Fruit fly (Drosophila melanogaster) whole organism, prepupa: ENCODE data around the gene CG32720.

Source experiments
- Blimp-1 ChIP-seq: fragments of 200-800 bp; sonication (Bioruptor generic); optimal IDR thresholded peaks from 3 replicates; lab custom pipeline; 2017; ENCODE audit warnings: missing biosample characterization, missing genetic modification characterization, mild to moderate bottlenecking, moderate library complexity, missing genetic modification reagents
- CG10631 ChIP-seq: fragments of 200-800 bp; sonication (Bioruptor generic); optimal IDR thresholded peaks from 2 replicates; lab custom pipeline; 2016; ENCODE audit warnings: missing biosample characterization, missing genetic modification characterization
- CG10669 ChIP-seq: fragments of 200-800 bp; sonication (Bioruptor generic); optimal IDR thresholded peaks from 3 replicates; lab custom pipeline; 2018; ENCODE audit warnings: missing biosample characterization, mild to moderate bottlenecking, missing genetic modification characterization, moderate library complexity
- CG11294 ChIP-seq: fragments of 200-800 bp; sonication (Bioruptor generic); IDR thresholded peaks from 2 replicates; pipeline ENCODE4 v1.3.6; 2022; ENCODE audit warnings: missing biosample characterization, missing genetic modification characterization
- CG15336 ChIP-seq: fragments of 200-800 bp; sonication (Bioruptor generic); IDR thresholded peaks from 2 replicates; pipeline ENCODE4 v1.3.6; 2022; ENCODE audit warnings: missing biosample characterization, missing genetic modification characterization
- CG1621 ChIP-seq: fragments of 200-800 bp; sonication (Bioruptor generic); optimal IDR thresholded peaks from 3 replicates; lab custom pipeline; 2018; ENCODE audit warnings: missing biosample characterization, mild to moderate bottlenecking, missing genetic modification characterization
- CG16779 ChIP-seq: fragments of 200-800 bp; sonication (Bioruptor generic); optimal IDR thresholded peaks from 3 replicates; lab custom pipeline; 2017; ENCODE audit warnings: missing biosample characterization, mild to moderate bottlenecking, missing genetic modification characterization
- CG3032 ChIP-seq: fragments of 200-800 bp; optimal IDR thresholded peaks from 2 replicates; lab custom pipeline; 2019; ENCODE audit warnings: missing biosample characterization, mild to moderate bottlenecking, missing genetic modification characterization, moderate library complexity
- CG31627 ChIP-seq: fragments of 200-800 bp; sonication (Bioruptor generic); optimal IDR thresholded peaks from 3 replicates; lab custom pipeline; 2016; ENCODE audit warnings: missing biosample characterization, missing genetic modification characterization
- CG32006 ChIP-seq: fragments of 200-800 bp; sonication (Bioruptor generic); optimal IDR thresholded peaks from 3 replicates; lab custom pipeline; 2017; ENCODE audit warnings: missing biosample characterization, mild to moderate bottlenecking, missing genetic modification characterization
- CG34406 ChIP-seq: fragments of 200-800 bp; sonication (Bioruptor generic); optimal IDR thresholded peaks from 3 replicates; lab custom pipeline; 2016; ENCODE audit warnings: missing biosample characterization, missing genetic modification characterization
- CG3919 ChIP-seq: fragments of 200-800 bp; sonication (Bioruptor generic); optimal IDR thresholded peaks from 3 replicates; lab custom pipeline; 2016; ENCODE audit warnings: missing biosample characterization, missing genetic modification characterization
- CG4318 ChIP-seq: fragments of 200-800 bp; sonication (Bioruptor generic); optimal IDR thresholded peaks from 3 replicates; lab custom pipeline; 2017; ENCODE audit warnings: missing biosample characterization, mild to moderate bottlenecking, missing genetic modification characterization
- CG6163 ChIP-seq: fragments of 200-800 bp; sonication (Bioruptor generic); IDR thresholded peaks from 3 replicates; pipeline ENCODE4 v1.3.6; 2022; ENCODE audit warnings: missing biosample characterization, missing genetic modification characterization
- CG6276 ChIP-seq: fragments of 200-800 bp; sonication (Bioruptor generic); optimal IDR thresholded peaks from 2 replicates; lab custom pipeline; 2017; ENCODE audit warnings: missing biosample characterization, mild to moderate bottlenecking, missing genetic modification characterization
- CG6808 ChIP-seq: fragments of 200-800 bp; sonication (Bioruptor generic); optimal IDR thresholded peaks from 3 replicates; lab custom pipeline; 2017; ENCODE audit warnings: missing biosample characterization, missing genetic modification characterization, mild to moderate bottlenecking, moderate library complexity, missing genetic modification reagents
- CG6854 ChIP-seq: fragments of 200-800 bp; sonication (Bioruptor generic); optimal IDR thresholded peaks from 2 replicates; lab custom pipeline; 2017; ENCODE audit warnings: missing biosample characterization, mild to moderate bottlenecking, missing genetic modification characterization
- CG7368 ChIP-seq: fragments of 200-800 bp; sonication (Bioruptor generic); optimal IDR thresholded peaks from 3 replicates; lab custom pipeline; 2016; ENCODE audit warnings: missing biosample characterization, missing genetic modification characterization
- CG8119 ChIP-seq: fragments of 200-800 bp; sonication (Bioruptor generic); IDR thresholded peaks from 3 replicates; pipeline ENCODE4 v1.3.6; 2022; ENCODE audit warnings: missing biosample characterization, missing genetic modification characterization
- CG8319 ChIP-seq: fragments of 200-800 bp; sonication (Bioruptor generic); optimal IDR thresholded peaks from 3 replicates; lab custom pipeline; 2016; ENCODE audit warnings: missing biosample characterization, missing genetic modification characterization
- CG8632 ChIP-seq: fragments of 200-800 bp; sonication (Bioruptor generic); optimal IDR thresholded peaks from 3 replicates; lab custom pipeline; 2016; ENCODE audit warnings: missing biosample characterization, missing genetic modification characterization
- CG9139 ChIP-seq: fragments of 200-800 bp; sonication (Bioruptor generic); optimal IDR thresholded peaks from 3 replicates; lab custom pipeline; 2017; ENCODE audit warnings: missing biosample characterization, mild to moderate bottlenecking, missing genetic modification characterization
- Eip75B ChIP-seq: fragments of 200-800 bp; sonication (Bioruptor generic); optimal IDR thresholded peaks from 3 replicates; lab custom pipeline; 2016; ENCODE audit warnings: missing biosample characterization, missing genetic modification characterization
- Eip78C ChIP-seq: fragments of 200-800 bp; sonication (Bioruptor generic); peaks from one replicate; lab custom pipeline; 2016; ENCODE audit warnings: missing biosample characterization, missing genetic modification characterization
- Eip93F ChIP-seq: fragments of 200-800 bp; sonication (Bioruptor generic); optimal IDR thresholded peaks from 2 replicates; lab custom pipeline; 2016; ENCODE audit warnings: missing biosample characterization, mild to moderate bottlenecking, missing genetic modification characterization
- Ets21C ChIP-seq: fragments of 200-800 bp; sonication (Bioruptor generic); optimal IDR thresholded peaks from 3 replicates; lab custom pipeline; 2016; ENCODE audit warnings: missing biosample characterization, missing genetic modification characterization
- Gug ChIP-seq: fragments of 200-800 bp; sonication (Bioruptor generic); IDR thresholded peaks from 2 replicates; pipeline ENCODE4 v1.3.6; 2022; ENCODE audit warnings: missing biosample characterization, missing genetic modification characterization
- Hr39 ChIP-seq: fragments of 200-800 bp; sonication (Bioruptor generic); optimal IDR thresholded peaks from 2 replicates; lab custom pipeline; 2016; ENCODE audit warnings: missing biosample characterization, missing genetic modification characterization
- Hr4 ChIP-seq: fragments of 200-800 bp; sonication (Bioruptor generic); optimal IDR thresholded peaks from 3 replicates; lab custom pipeline; 2016; ENCODE audit warnings: missing biosample characterization, missing genetic modification characterization
- Lpt ChIP-seq: fragments of 200-800 bp; sonication (Bioruptor generic); optimal IDR thresholded peaks from 3 replicates; lab custom pipeline; 2016; ENCODE audit warnings: missing biosample characterization, missing genetic modification characterization
- Smox ChIP-seq: fragments of 200-800 bp; sonication (Bioruptor generic); optimal IDR thresholded peaks from 3 replicates; lab custom pipeline; 2016; ENCODE audit warnings: missing biosample characterization, missing genetic modification characterization
- Sox102F ChIP-seq: fragments of 200-800 bp; sonication (Bioruptor generic); optimal IDR thresholded peaks from 2 replicates; lab custom pipeline; 2016; ENCODE audit warnings: missing biosample characterization, mild to moderate bottlenecking, missing genetic modification characterization
- Sox14 ChIP-seq: fragments of 200-800 bp; sonication (Bioruptor generic); optimal IDR thresholded peaks from 3 replicates; lab custom pipeline; 2016; ENCODE audit warnings: missing biosample characterization, missing genetic modification characterization
- Sox15 ChIP-seq: fragments of 200-800 bp; sonication (Bioruptor generic); optimal IDR thresholded peaks from 3 replicates; lab custom pipeline; 2016; ENCODE audit warnings: missing biosample characterization, missing genetic modification characterization
- cyc ChIP-seq: fragments of 200-800 bp; sonication (Bioruptor generic); optimal IDR thresholded peaks from 3 replicates; lab custom pipeline; 2016; ENCODE audit warnings: missing biosample characterization, missing genetic modification characterization
- dac ChIP-seq: fragments of 200-800 bp; sonication (Bioruptor generic); optimal IDR thresholded peaks from 2 replicates; lab custom pipeline; 2017; ENCODE audit warnings: missing biosample characterization, mild to moderate bottlenecking, missing genetic modification characterization
- dsx ChIP-seq: fragments of 200-800 bp; optimal IDR thresholded peaks from 3 replicates; lab custom pipeline; 2019; ENCODE audit warnings: missing biosample characterization, mild to moderate bottlenecking, missing genetic modification characterization, moderate library complexity; ENCODE audit not compliant: poor library complexity, severe bottlenecking
- eg ChIP-seq: fragments of 200-800 bp; sonication (Bioruptor generic); IDR thresholded peaks from 3 replicates; pipeline ENCODE4 v1.3.6; 2022; ENCODE audit warnings: missing biosample characterization, missing genetic modification characterization
- esn ChIP-seq: fragments of 200-800 bp; sonication (Bioruptor generic); optimal IDR thresholded peaks from 2 replicates; lab custom pipeline; 2016; ENCODE audit warnings: missing biosample characterization, mild to moderate bottlenecking, missing genetic modification characterization, moderate library complexity
- fd59A ChIP-seq: fragments of 200-800 bp; sonication (Bioruptor generic); optimal IDR thresholded peaks from 2 replicates; lab custom pipeline; 2017; ENCODE audit warnings: missing biosample characterization, mild to moderate bottlenecking, missing genetic modification characterization, missing genetic modification reagents
- fd85E ChIP-seq: fragments of 200-800 bp; sonication (Bioruptor generic); optimal IDR thresholded peaks from 3 replicates; lab custom pipeline; 2016; ENCODE audit warnings: missing biosample characterization, missing genetic modification characterization
- fkh ChIP-seq: fragments of 200-800 bp; sonication (Bioruptor generic); optimal IDR thresholded peaks from 3 replicates; lab custom pipeline; 2017; ENCODE audit warnings: missing biosample characterization, mild to moderate bottlenecking, missing genetic modification characterization, moderate library complexity
- lz ChIP-seq: fragments of 200-800 bp; sonication (Bioruptor generic); optimal IDR thresholded peaks from 3 replicates; lab custom pipeline; 2016; ENCODE audit warnings: missing biosample characterization, missing genetic modification characterization
- net ChIP-seq: fragments of 200-800 bp; sonication (Bioruptor generic); optimal IDR thresholded peaks from 3 replicates; lab custom pipeline; 2016; ENCODE audit warnings: missing biosample characterization, missing genetic modification characterization
- pdm3 ChIP-seq: fragments of 200-800 bp; sonication (Bioruptor generic); optimal IDR thresholded peaks from 3 replicates; lab custom pipeline; 2016; ENCODE audit warnings: missing biosample characterization, missing genetic modification characterization
- salr ChIP-seq, 2 experiments: fragments of 200-800 bp; sonication (Bioruptor generic); optimal IDR thresholded peaks; 3 replicates each; lab custom pipeline; 2016 to 2018; ENCODE audit warnings: missing biosample characterization in 2 of 2, missing genetic modification characterization in 2 of 2, mild to moderate bottlenecking in 1 of 2
- ss ChIP-seq, 2 experiments: fragments of 200-800 bp; sonication (Bioruptor generic); optimal IDR thresholded peaks; 2 replicates in 1 of 2; 3 replicates in 1 of 2; lab custom pipeline; 2017 to 2018; ENCODE audit warnings: mild to moderate bottlenecking in 2 of 2, missing biosample characterization in 2 of 2, missing genetic modification characterization in 2 of 2, moderate library complexity in 1 of 2
- svp ChIP-seq: fragments of 200-800 bp; sonication (Bioruptor generic); peaks from one replicate; lab custom pipeline; 2016; ENCODE audit warnings: missing biosample characterization, missing genetic modification characterization
- vri ChIP-seq: fragments of 200-800 bp; sonication (Bioruptor generic); optimal IDR thresholded peaks from 3 replicates; lab custom pipeline; 2016; ENCODE audit warnings: missing biosample characterization, mild to moderate bottlenecking, missing genetic modification characterization

CG32720 gene

DNA sequence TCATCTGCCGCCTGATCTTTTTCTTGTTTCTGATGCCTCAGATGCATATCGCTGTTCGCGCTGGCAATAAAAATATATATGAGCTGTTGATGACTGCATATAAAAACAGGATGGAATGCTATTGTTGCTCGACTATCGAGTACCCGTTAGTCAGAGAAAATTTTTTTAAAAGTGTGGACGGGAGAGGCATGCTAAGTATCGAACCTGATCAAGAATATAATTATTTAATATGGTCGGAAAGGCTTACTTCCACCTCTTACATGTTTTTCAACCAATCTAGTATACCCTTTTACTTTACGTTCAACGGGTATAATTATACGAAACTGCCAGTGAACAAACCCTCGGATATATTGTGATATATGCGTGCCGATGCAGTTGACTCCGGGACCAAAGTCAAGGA lies 1.1 kb upstream of the CG32720 start (continued):
- peak; percentile 88 for TF ChIP-seq Eip78C
- peak; percentile 36 for TF ChIP-seq Eip75B (GFP tag; lab: Kevin White, UChicago)
- peak; percentile 26 for TF ChIP-seq Sox15 (GFP tag; lab: Kevin White, UChicago)
- peak; percentile 79 for TF ChIP-seq svp (GFP tag; lab: Kevin White, UChicago)
- no peak for TF ChIP-seq CG8119
- no peak for TF ChIP-seq CG32006 (GFP tag; lab: Kevin White, UChicago)
- TF ChIP-seq CG15336 (GFP tag; lab: Robert Waterston, UW): no peak
- peak; percentile 57; the same call in 2 of the 3 replicates for TF ChIP-seq CG6163 (GFP tag; lab: Robert Waterston, UW)
- TF ChIP-seq, all 60 proteins: peak for 40

- TF ChIP-seq Hr4 (GFP tag; lab: Kevin White, UChicago) (peak; percentile 1), Sox102F (GFP tag; lab: Kevin White, UChicago) (peak; percentile 56), Smox (GFP tag; lab: Kevin White, UChicago) (peak; percentile 46), svp (GFP tag; lab: Kevin White, UChicago) (peak; percentile 79), lz (GFP tag; lab: Kevin White, UChicago) (peak; percentile 28), fkh (GFP tag; lab: Kevin White, UChicago) (no peak), CG6808 (peak; percentile 73), CG16779 (tag; lab: Kevin White, UChicago) (peak; percentile 25), esn (GFP tag; lab: Kevin White, UChicago) (peak; percentile 68), cyc (GFP tag; lab: Kevin White, UChicago) (peak; percentile 44), Hr39 (GFP tag; lab: Kevin White, UChicago) (peak; percentile 25), pdm3 (GFP tag; lab: Kevin White, UChicago) (peak; percentile 46), CG11294 (GFP tag; lab: Robert Waterston, UW) (no peak), CG4318 (no peak), CG10631 (peak; percentile 59), fd59A (peak; percentile 69), Lpt (GFP tag; lab: Kevin White, UChicago) (no peak), Blimp-1 (GFP tag; lab: Kevin White, UChicago) (peak; percentile 6), CG3919 (GFP tag; lab: Kevin White, UChicago) (peak; percentile 67), CG3032 (peak; percentile 76), CG9139 (peak; percentile 61), CG6276 (no peak), Eip93F (GFP tag; lab: Kevin White, UChicago) (no peak), CG8119 (no peak), CG34406 (GFP tag; lab: Kevin White, UChicago) (peak; percentile 59), CG15336 (GFP tag; lab: Robert Waterston, UW) (no peak), net (GFP tag; lab: Kevin White, UChicago) (peak; percentile 38), dsx (GFP tag; lab: Kevin White, UChicago) (peak; percentile 83), fd85E (GFP tag; lab: Kevin White, UChicago) (no peak), CG8319 (GFP tag; lab: Kevin White, UChicago) (no peak), CG6854 (GFP tag; lab: Kevin White, UChicago) (no peak), CG10669 (GFP tag; lab: Kevin White, UChicago) (peak; percentile 80), eg (0 out of 3 replicates have a peak, but pooled peaks have one; percentile 31), salr (GFP tag; optimal IDR thresholded peaks at IDR 0.05; lab: Kevin White, UChicago) (peak; percentile 19 to 46), dac (GFP tag; lab: Kevin White, UChicago) (no peak), CG8632 (GFP tag; lab: Kevin White, UChicago) (peak; percentile 47), ss (GFP tag; optimal IDR thresholded peaks at IDR 0.05; lab: Kevin White, UChicago) (peak; percentile 50 to 79), CG31627 (GFP tag; lab: Kevin White, UChicago) (peak; percentile 7), CG6163 (GFP tag; lab: Robert Waterston, UW) (peak; percentile 79; the same call in 2 of the 3 replicates), Ets21C (GFP tag; lab: Kevin White, UChicago) (no peak), vri (peak; percentile 17), Gug (GFP tag; lab: Robert Waterston, UW) (0 out of 2 replicates have a peak, but pooled peaks have one; percentile 18), Sox14 (GFP tag; lab: Kevin White, UChicago) (peak; percentile 12), CG1621 (tag; lab: Kevin White, UChicago) (peak; percentile 64), CG7368 (peak; percentile 39)
Measured at dm6 chrX:7534864-7535263, 1.9 kb downstream of the CG32720 start.
